Worm (Caenorhabditis elegans) whole organism, L4 larva: ENCODE measurements around the gene Y54G2A.36.

ENCODE experiments used
- F10B5.3 ChIP-seq: sonication (generic microtip); optimal IDR thresholded peaks from 2 replicates; lab custom pipeline; 2016; ENCODE audit warnings: mild to moderate bottlenecking, missing genetic modification characterization, missing compliant biosample characterization
- F44E2.7 ChIP-seq: fragments of 200-800 bp; sonication (Bioruptor generic); IDR thresholded peaks from 2 replicates; pipeline ENCODE4 v2.1.2; 2022; ENCODE audit warnings: missing genetic modification characterization, missing compliant biosample characterization
- ZK337.2 ChIP-seq: fragments of 200-800 bp; sonication (Bioruptor generic); IDR thresholded peaks from 2 replicates; pipeline ENCODE4 v1.3.6; 2022; ENCODE audit warnings: missing genetic modification reagents, missing genetic modification characterization, missing compliant biosample characterization
- ZK546.5 ChIP-seq, 2 experiments: sonication (generic microtip); optimal IDR thresholded peaks; 2 replicates each; lab custom pipeline; 2017; ENCODE audit warnings: missing biosample characterization in 2 of 2, missing genetic modification characterization in 2 of 2
- ceh-44 ChIP-seq: fragments of 200-800 bp; sonication (Bioruptor generic); IDR thresholded peaks from 2 replicates; pipeline ENCODE4 v1.3.6; 2022; ENCODE audit warnings: missing genetic modification reagents, missing genetic modification characterization, missing compliant biosample characterization
- dpl-1 ChIP-seq: fragments of 150-350 bp; optimal IDR thresholded peaks from 2 replicates; lab custom pipeline; 2014; ENCODE audit warnings: missing biosample characterization, missing genetic modification reagents, missing genetic modification characterization
- lin-15B ChIP-seq: fragments of 150-350 bp; sonication (generic microtip); optimal IDR thresholded peaks from 3 replicates; lab custom pipeline; 2014; ENCODE audit warnings: missing biosample characterization, missing genetic modification characterization
- nhr-11 ChIP-seq: fragments of 150-350 bp; optimal IDR thresholded peaks from 2 replicates; lab custom pipeline; 2014; ENCODE audit warnings: missing biosample characterization, missing genetic modification characterization
- nhr-77 ChIP-seq: fragments of 150-350 bp; optimal IDR thresholded peaks from 2 replicates; lab custom pipeline; 2014; ENCODE audit warnings: missing biosample characterization, missing genetic modification characterization
- snpc-4 ChIP-seq: fragments of 150-350 bp; optimal IDR thresholded peaks from 2 replicates; lab custom pipeline; 2014; ENCODE audit warnings: missing biosample characterization, missing genetic modification characterization
- unc-62 ChIP-seq, 3 experiments: fragments of 150-350 bp in 1 of 3; sonication (generic microtip); optimal IDR thresholded peaks in 2 of 3; peaks in 1 of 3; 1 replicate in 1 of 3; 2 replicates in 2 of 3; lab custom pipeline; 2014 to 2017; ENCODE audit warnings: missing biosample characterization in 3 of 3, missing genetic modification characterization in 3 of 3, missing genetic modification reagents in 3 of 3, missing genotype in 1 of 3
- zfp-2 ChIP-seq: sonication (generic microtip); optimal IDR thresholded peaks from 2 replicates; lab custom pipeline; 2016; ENCODE audit warnings: mild to moderate bottlenecking, missing genetic modification characterization, missing compliant biosample characterization
- ztf-11 ChIP-seq: fragments of 150-350 bp; optimal IDR thresholded peaks from 2 replicates; lab custom pipeline; 2014; ENCODE audit warnings: missing biosample characterization, missing genetic modification characterization

DNA sequence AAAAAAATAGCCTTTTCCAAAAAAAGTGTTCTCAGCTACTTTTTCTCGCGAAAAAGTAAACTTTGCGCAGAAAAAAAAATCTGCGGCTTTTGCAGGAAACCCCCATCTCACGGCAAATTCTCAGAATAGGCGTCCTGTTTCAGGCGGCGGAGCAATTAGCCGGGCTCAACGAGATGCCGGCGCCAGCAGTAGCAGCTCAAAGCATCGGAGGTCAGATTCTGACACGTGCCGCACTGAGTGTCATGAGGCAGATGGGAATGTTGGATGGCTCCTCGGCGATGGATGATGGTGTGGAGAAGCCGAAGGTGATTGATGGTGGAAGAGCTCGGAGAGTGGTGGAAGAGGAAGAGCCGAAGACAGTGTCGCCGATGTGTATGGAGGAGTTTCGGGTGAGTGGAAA, 10.2 kb upstream of the Y54G2A.36 start:
- TF ChIP-seq F10B5.3 (tag; lab: Kevin White, UChicago) (no peak), ZK546.5 (tag; optimal IDR thresholded peaks at IDR 0.05; lab: Kevin White, UChicago) (no peak), nhr-77 (tag; lab: Kevin White, UChicago) (no peak), ZK337.2 (GFP tag; lab: Robert Waterston, UW) (no peak), F44E2.7 (no peak), zfp-2 (tag; lab: Kevin White, UChicago) (no peak), dpl-1 (GFP tag; lab: Kevin White, UChicago) (no peak), unc-62 (GFP tag; optimal IDR thresholded peaks at IDR 0.05 in 1 of 2; lab: Kevin White, UChicago) (no peak), unc-62 (tag; optimal IDR thresholded peaks at IDR 0.05; lab: Kevin White, UChicago) (no peak), ztf-11 (tag; lab: Kevin White, UChicago) (no peak), lin-15B (tag; lab: Kevin White, UChicago) (no peak), ceh-44 (GFP tag; lab: Robert Waterston, UW) (no peak), snpc-4 (no peak), nhr-11 (tag; lab: Kevin White, UChicago) (no peak)
